Worm (Caenorhabditis elegans) whole organism, L4/young adult: Measurements from ENCODE around the gene C18B10.6.

Experiments
- dao-5 ChIP-seq: sonication (generic microtip); optimal IDR thresholded peaks from 2 replicates; lab custom pipeline; 2016; ENCODE audit warnings: missing genotype, missing genetic modification characterization, moderate library complexity, missing compliant biosample characterization
- him-1 ChIP-seq: sonication (generic microtip); optimal IDR thresholded peaks from 2 replicates; lab custom pipeline; 2016; ENCODE audit warnings: missing genotype, missing genetic modification reagents, missing genetic modification characterization, missing compliant biosample characterization

DNA sequence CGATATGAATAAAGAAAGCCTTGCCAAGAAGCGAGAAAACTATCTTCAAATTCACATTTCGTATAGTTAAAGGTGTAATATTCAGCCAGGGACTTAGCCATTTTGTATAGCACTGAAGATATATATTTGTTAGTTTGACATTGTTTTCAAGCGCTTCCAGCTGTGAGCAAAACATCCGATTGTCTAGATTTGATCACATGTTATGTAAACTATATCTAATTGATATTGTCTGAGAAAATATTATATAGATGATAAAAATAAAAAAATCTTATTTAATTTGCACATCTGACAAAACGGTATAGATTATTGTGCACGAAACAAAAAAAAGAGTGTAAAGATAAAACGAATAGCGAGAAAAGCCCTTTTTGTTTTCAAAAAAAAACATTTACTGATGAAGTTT, 16.2 kb downstream of the C18B10.6 start, which contains the start of gene srh-89:
- TF ChIP-seq him-1 (tag; lab: Kevin White, UChicago): no peak
- TF ChIP-seq dao-5 (tag; lab: Kevin White, UChicago): no peak
